Worm (Caenorhabditis elegans) whole organism, midembryonic: ENCODE measurements around the gene slcr-46.3.

Experiments
- T22C8.4 ChIP-seq: fragments of 200-800 bp; sonication (Bioruptor generic); IDR thresholded peaks from 2 replicates; pipeline ENCODE4 v1.3.6; 2022; ENCODE audit warnings: missing genetic modification characterization, missing compliant biosample characterization
- cog-1 ChIP-seq: sonication (generic microtip); optimal IDR thresholded peaks from 2 replicates; lab custom pipeline; 2016; ENCODE audit warnings: missing genetic modification characterization, missing compliant biosample characterization
- flt-1 ChIP-seq: fragments of 200-800 bp; sonication (Bioruptor generic); IDR thresholded peaks from 2 replicates; pipeline ENCODE4 v1.3.6; 2022; ENCODE audit warnings: missing genetic modification characterization, missing compliant biosample characterization
- ref-1 ChIP-seq: fragments of 200-800 bp; sonication (Bioruptor generic); conservative IDR thresholded peaks from 2 replicates; pipeline ENCODE4 v1.3.6; 2022; ENCODE audit warnings: missing genetic modification reagents, missing genetic modification characterization, missing compliant biosample characterization

- TF ChIP-seq ref-1 (GFP tag; lab: Robert Waterston, UW) (no peak), T22C8.4 (GFP tag; lab: Robert Waterston, UW) (no peak), flt-1 (GFP tag; lab: Robert Waterston, UW) (no peak), cog-1 (tag; lab: Kevin White, UChicago) (no peak)
Measured at ce11 chrV:9706592-9706991, 17.3 kb downstream of the slcr-46.3 start.
